Worm (Caenorhabditis elegans) whole organism, late embryonic: Measurements from ENCODE around the gene Y38E10A.34.

ENCODE experiments used
- ceh-48 ChIP-seq: sonication (generic microtip); optimal IDR thresholded peaks from 2 replicates; lab custom pipeline; 2016; ENCODE audit warnings: missing genetic modification characterization, inconsistent platforms, missing compliant biosample characterization
- elt-2 ChIP-seq: sonication (generic microtip); optimal IDR thresholded peaks from 2 replicates; lab custom pipeline; 2016; ENCODE audit warnings: missing genetic modification reagents, missing genetic modification characterization, missing compliant biosample characterization
- odd-2 ChIP-seq: sonication (generic microtip); optimal IDR thresholded peaks from 2 replicates; lab custom pipeline; 2017; ENCODE audit warnings: antibody characterized with exemption, mild to moderate bottlenecking, missing genetic modification characterization, missing compliant biosample characterization
- pag-3 ChIP-seq: sonication (generic microtip); optimal IDR thresholded peaks from 2 replicates; lab custom pipeline; 2016; ENCODE audit warnings: missing compliant biosample characterization, missing genetic modification characterization, borderline replicate concordance
- sox-2 ChIP-seq: fragments of 200-800 bp; sonication (Bioruptor generic); IDR thresholded peaks from 2 replicates; pipeline ENCODE4 v1.3.6; 2022; ENCODE audit warnings: missing genetic modification reagents, missing genetic modification characterization, missing compliant biosample characterization

DNA sequence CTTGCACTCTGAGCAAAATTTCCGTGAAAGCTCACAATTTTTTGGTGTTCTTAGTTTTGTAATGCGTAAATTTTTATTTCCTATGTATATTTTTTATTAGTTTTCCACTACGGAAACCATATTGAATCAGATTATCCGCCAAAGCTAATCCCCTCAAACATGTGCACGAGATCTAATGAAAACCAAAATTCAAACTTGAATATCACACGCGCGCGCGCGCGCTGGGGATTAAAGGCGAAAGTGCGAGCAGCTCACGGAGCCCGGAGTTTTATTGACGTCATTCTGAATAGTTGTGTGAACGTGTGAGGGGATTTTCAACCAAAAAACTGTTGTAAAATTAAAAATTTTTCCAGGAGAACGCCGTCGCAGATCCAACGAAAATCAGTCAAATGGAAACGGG, 37.9 kb downstream of the Y38E10A.34 start:
- TF ChIP-seq pag-3 (tag; lab: Kevin White, UChicago) (no peak), ceh-48 (tag; lab: Kevin White, UChicago) (no peak), sox-2 (no peak), odd-2 (tag; lab: Kevin White, UChicago) (no peak), elt-2 (no peak)
